Worm (Caenorhabditis elegans) whole organism, midembryonic: ENCODE results near the gene znf-706.

Source experiments
- T22C8.4 ChIP-seq: fragments of 200-800 bp; sonication (Bioruptor generic); IDR thresholded peaks from 2 replicates; pipeline ENCODE4 v1.3.6; 2022; ENCODE audit warnings: missing genetic modification characterization, missing compliant biosample characterization
- cog-1 ChIP-seq: sonication (generic microtip); optimal IDR thresholded peaks from 2 replicates; lab custom pipeline; 2016; ENCODE audit warnings: missing genetic modification characterization, missing compliant biosample characterization
- flt-1 ChIP-seq: fragments of 200-800 bp; sonication (Bioruptor generic); IDR thresholded peaks from 2 replicates; pipeline ENCODE4 v1.3.6; 2022; ENCODE audit warnings: missing genetic modification characterization, missing compliant biosample characterization
- klf-2 ChIP-seq: fragments of 200-800 bp; sonication (Bioruptor generic); conservative IDR thresholded peaks from 2 replicates; pipeline ENCODE4 v1.3.6; 2022; ENCODE audit warnings: missing genetic modification reagents, missing genetic modification characterization, missing compliant biosample characterization
- med-1 ChIP-seq: sonication (generic microtip); optimal IDR thresholded peaks from 2 replicates; lab custom pipeline; 2017; ENCODE audit warnings: missing genetic modification characterization, mild to moderate bottlenecking, missing compliant biosample characterization, antibody characterized with exemption, missing genetic modification reagents; ENCODE audit not compliant: insufficient read depth
- ref-1 ChIP-seq: fragments of 200-800 bp; sonication (Bioruptor generic); conservative IDR thresholded peaks from 2 replicates; pipeline ENCODE4 v1.3.6; 2022; ENCODE audit warnings: missing genetic modification reagents, missing genetic modification characterization, missing compliant biosample characterization
- tab-1 ChIP-seq: fragments of 200-800 bp; sonication (Bioruptor generic); IDR thresholded peaks from 2 replicates; pipeline ENCODE4 v1.3.6; 2022; ENCODE audit warnings: missing genetic modification characterization, missing compliant biosample characterization
- ztf-23 ChIP-seq: fragments of 200-800 bp; sonication (Bioruptor generic); IDR thresholded peaks from 2 replicates; pipeline ENCODE4 v1.3.6; 2022; ENCODE audit warnings: missing genetic modification reagents, missing genetic modification characterization, missing compliant biosample characterization
- ztf-29 ChIP-seq: fragments of 200-800 bp; sonication (Bioruptor generic); IDR thresholded peaks from 2 replicates; pipeline ENCODE4 v1.3.6; 2022; ENCODE audit warnings: missing genetic modification reagents, missing genetic modification characterization, missing compliant biosample characterization

Gene znf-706

ce11 chrIV:9093932-9094331 lies 2.1 kb downstream of the znf-706 start, which contains the start of gene lpl-1:
TSS of gene lpl-1 (minus strand) at chrIV:9094032.
- TF ChIP-seq ref-1 (GFP tag; lab: Robert Waterston, UW) = no peak
- no peak for TF ChIP-seq med-1 (GFP tag; lab: Kevin White, UChicago)

DNA sequence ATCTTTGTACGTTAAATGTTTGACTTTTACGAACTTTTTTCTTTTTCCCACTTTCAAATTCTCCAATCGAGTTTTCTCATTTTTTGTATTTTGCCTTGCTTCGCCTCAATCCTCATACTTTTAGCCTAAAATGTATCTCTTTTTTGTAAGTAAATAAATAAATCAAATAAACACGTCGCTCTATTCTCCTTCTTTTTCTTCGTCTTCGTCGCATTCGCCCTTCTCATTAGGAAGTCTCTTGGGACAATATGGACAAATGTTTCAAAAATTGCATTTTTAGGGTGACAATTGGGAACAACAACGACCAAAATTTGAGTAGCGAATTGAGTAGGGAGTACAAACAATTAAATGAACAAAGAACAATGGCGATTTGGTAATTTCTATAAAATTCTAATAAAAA lies 4.0 kb downstream of the znf-706 start:
- TF ChIP-seq klf-2 (GFP tag; lab: Robert Waterston, UW) = no peak
- TF ChIP-seq ztf-23 = no peak
- no peak for TF ChIP-seq ztf-29 (GFP tag; lab: Robert Waterston, UW)
- no peak for TF ChIP-seq flt-1 (GFP tag; lab: Robert Waterston, UW)
- TF ChIP-seq cog-1 (tag; lab: Kevin White, UChicago) = no peak
- TF ChIP-seq tab-1 = no peak
- no peak for TF ChIP-seq T22C8.4
- TF ChIP-seq ref-1 (GFP tag; lab: Robert Waterston, UW) = no peak
- TF ChIP-seq med-1 (GFP tag; lab: Kevin White, UChicago) = no peak

- no peak for TF ChIP-seq ztf-23
- no peak for TF ChIP-seq ztf-29 (GFP tag; lab: Robert Waterston, UW)
- no peak for TF ChIP-seq T22C8.4
- no peak for TF ChIP-seq med-1 (GFP tag; lab: Kevin White, UChicago)
- TF ChIP-seq ref-1 (GFP tag; lab: Robert Waterston, UW) = no peak
- no peak for TF ChIP-seq tab-1
- no peak for TF ChIP-seq klf-2 (GFP tag; lab: Robert Waterston, UW)
- TF ChIP-seq flt-1 (GFP tag; lab: Robert Waterston, UW) = no peak
- no peak for TF ChIP-seq cog-1 (tag; lab: Kevin White, UChicago)
Measured at ce11 chrIV:9090538-9091195, 5.4 kb downstream of the znf-706 start.

DNA sequence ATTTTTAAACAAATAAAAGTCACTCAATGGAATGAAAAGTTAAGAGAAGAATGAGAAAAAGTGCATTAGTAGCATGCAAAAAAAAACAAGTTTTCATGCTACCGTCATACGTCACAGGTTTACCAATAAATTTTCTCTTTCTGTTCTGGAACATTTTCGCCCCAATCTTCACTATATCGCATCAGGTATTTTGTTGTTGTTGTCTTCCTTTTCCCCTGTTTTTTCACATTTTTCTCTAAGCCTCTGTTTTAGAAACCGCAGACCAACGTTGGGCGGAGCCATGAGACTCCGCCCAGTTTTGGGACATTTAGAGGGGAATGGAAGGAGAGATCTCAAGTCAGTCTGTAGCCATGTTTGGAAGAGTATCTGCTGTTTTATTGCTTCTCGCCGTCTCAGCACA lies 7.7 kb downstream of the znf-706 start, which contains the start of gene msa-1:
Gene msa-1 (plus strand): TSS at position 301 of the 400 bp plus-strand sequence.
- TF ChIP-seq tab-1 (no peak), T22C8.4 (no peak), ztf-29 (GFP tag; lab: Robert Waterston, UW) (no peak), klf-2 (GFP tag; lab: Robert Waterston, UW) (no peak), cog-1 (tag; lab: Kevin White, UChicago) (no peak), med-1 (GFP tag; lab: Kevin White, UChicago) (no peak), ztf-23 (no peak), flt-1 (GFP tag; lab: Robert Waterston, UW) (no peak)

ce11 chrIV:9082055-9082454 lies 14.0 kb downstream of the znf-706 start, which contains the start of gene twk-8:
TSS of gene twk-8 (plus strand) at chrIV:9082355.
- TF ChIP-seq ztf-29 (GFP tag; lab: Robert Waterston, UW) (no peak), med-1 (GFP tag; lab: Kevin White, UChicago) (no peak), cog-1 (tag; lab: Kevin White, UChicago) (no peak), flt-1 (GFP tag; lab: Robert Waterston, UW) (no peak), tab-1 (no peak), T22C8.4 (no peak), klf-2 (GFP tag; lab: Robert Waterston, UW) (no peak), ztf-23 (no peak), ref-1 (GFP tag; lab: Robert Waterston, UW) (no peak)

DNA sequence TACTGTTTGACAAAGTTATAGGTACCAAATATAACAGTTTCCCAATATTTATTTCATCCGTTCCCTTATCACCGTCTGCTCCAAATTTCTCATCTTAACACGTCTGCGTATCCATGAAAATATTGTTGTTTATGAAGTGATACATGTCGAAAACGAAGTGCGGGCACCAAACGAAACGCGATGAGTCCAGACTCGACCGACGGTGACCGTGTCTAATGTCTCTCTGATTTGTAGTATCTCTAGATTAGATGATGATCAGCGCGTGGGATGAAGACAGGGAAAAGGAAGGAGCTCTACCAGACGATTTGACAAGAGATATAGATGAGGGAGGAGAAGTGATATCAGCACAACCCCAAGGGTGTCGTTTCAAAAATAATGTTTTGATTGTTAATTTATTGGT lies 15.8 kb downstream of the znf-706 start:
- no peak for TF ChIP-seq cog-1 (tag; lab: Kevin White, UChicago)
- TF ChIP-seq klf-2 (GFP tag; lab: Robert Waterston, UW) = no peak
- TF ChIP-seq med-1 (GFP tag; lab: Kevin White, UChicago) = no peak
- TF ChIP-seq ztf-23 = no peak
- no peak for TF ChIP-seq flt-1 (GFP tag; lab: Robert Waterston, UW)
- TF ChIP-seq tab-1 = no peak

ce11 chrIV:9079330-9079729 lies 16.7 kb downstream of the znf-706 start:
- TF ChIP-seq cog-1 (tag; lab: Kevin White, UChicago) (no peak), tab-1 (no peak), med-1 (GFP tag; lab: Kevin White, UChicago) (no peak), T22C8.4 (no peak), klf-2 (GFP tag; lab: Robert Waterston, UW) (no peak)

- TF ChIP-seq ztf-29 (GFP tag; lab: Robert Waterston, UW) (no peak), flt-1 (GFP tag; lab: Robert Waterston, UW) (no peak)
Measured at ce11 chrIV:9078469-9078868, 17.6 kb downstream of the znf-706 start, which contains the start of gene mans-4. TSS of gene mans-4 (minus strand) at chrIV:9078569.

DNA sequence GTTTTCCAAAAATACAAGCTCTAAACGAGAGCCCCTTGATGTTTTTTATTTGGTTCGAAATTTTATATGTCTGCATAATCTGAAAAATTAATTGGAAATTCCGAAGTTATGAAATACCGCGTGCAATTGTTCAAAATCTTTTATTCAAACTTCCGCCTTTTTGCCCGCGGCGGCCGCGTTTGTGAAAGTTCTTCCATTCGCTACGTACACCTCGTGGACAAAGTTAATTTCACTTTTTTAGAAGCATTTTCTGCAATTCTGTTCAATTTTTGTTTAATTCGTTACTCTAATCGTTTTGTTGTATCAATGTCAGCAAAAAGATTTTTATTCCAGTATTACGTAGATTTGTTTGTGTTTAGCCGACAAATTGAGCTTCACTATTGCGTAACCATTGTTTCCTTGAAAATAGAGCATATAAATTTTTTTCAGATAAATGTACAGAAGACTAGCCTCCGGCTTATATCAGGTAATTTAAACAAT lies 21.7 kb downstream of the znf-706 start, which contains the start of gene mppb-1:
Gene mppb-1 (plus strand): TSS at position 430 of the 480 bp plus-strand sequence.
- peak; percentile 80 for TF ChIP-seq ztf-23
- no peak for TF ChIP-seq flt-1 (GFP tag; lab: Robert Waterston, UW)
- no peak for TF ChIP-seq ztf-29 (GFP tag; lab: Robert Waterston, UW)
- TF ChIP-seq tab-1 = no peak
- TF ChIP-seq T22C8.4 = no peak
- TF ChIP-seq klf-2 (GFP tag; lab: Robert Waterston, UW) = no peak
- TF ChIP-seq med-1 (GFP tag; lab: Kevin White, UChicago) = no peak
- 0 out of 2 replicates have a peak, but pooled peaks have one; percentile 30 for TF ChIP-seq ref-1 (GFP tag; lab: Robert Waterston, UW)
- TF ChIP-seq cog-1 (tag; lab: Kevin White, UChicago) = peak; percentile 23

DNA sequence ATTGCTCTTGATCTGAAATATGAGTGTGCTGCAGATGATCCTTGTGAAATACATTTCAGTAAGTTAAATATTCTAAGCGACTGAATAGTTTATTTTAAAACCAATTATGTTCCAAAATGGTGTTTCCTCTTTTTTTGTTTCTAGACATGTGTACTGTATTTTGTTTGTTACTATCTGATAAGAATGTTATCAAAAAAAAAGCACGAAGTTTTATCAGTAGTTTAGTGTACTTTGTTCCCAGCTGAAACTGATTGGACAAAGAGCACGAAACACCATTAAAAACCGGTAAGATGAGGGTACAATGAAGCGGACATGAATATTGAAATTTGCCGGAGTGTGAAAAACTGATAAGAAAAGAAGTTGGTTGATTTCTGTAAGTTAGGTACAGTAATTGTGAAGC lies 25.8 kb downstream of the znf-706 start:
- TF ChIP-seq ztf-29 (GFP tag; lab: Robert Waterston, UW) = no peak
- TF ChIP-seq flt-1 (GFP tag; lab: Robert Waterston, UW) = no peak
- TF ChIP-seq klf-2 (GFP tag; lab: Robert Waterston, UW) = no peak
- TF ChIP-seq ref-1 (GFP tag; lab: Robert Waterston, UW) = no peak
- TF ChIP-seq tab-1 = no peak
- TF ChIP-seq med-1 (GFP tag; lab: Kevin White, UChicago) = no peak
- TF ChIP-seq cog-1 (tag; lab: Kevin White, UChicago) = no peak
- TF ChIP-seq ztf-23 = no peak
- TF ChIP-seq T22C8.4 = no peak
